Worm (Caenorhabditis elegans) whole organism, L1 larva: Measurements from ENCODE around the gene C05D9.7.

Experiments used
- C04F5.9 ChIP-seq: sonication (generic microtip); optimal IDR thresholded peaks from 2 replicates; lab custom pipeline; 2016; ENCODE audit warnings: missing genetic modification characterization, missing compliant biosample characterization
- F16B12.6 ChIP-seq: fragments of 150-350 bp; optimal IDR thresholded peaks from 2 replicates; lab custom pipeline; 2014; ENCODE audit warnings: missing biosample characterization, missing genetic modification characterization
- alr-1 ChIP-seq: fragments of 200-800 bp; sonication (Bioruptor generic); optimal IDR thresholded peaks from 2 replicates; lab custom pipeline; 2018; ENCODE audit warnings: borderline replicate concordance, mild to moderate bottlenecking, missing genetic modification characterization, missing compliant biosample characterization
- ama-1 ChIP-seq: fragments of 150-350 bp; optimal IDR thresholded peaks from 2 replicates; lab custom pipeline; 2014
- ceh-8 ChIP-seq: fragments of 200-800 bp; sonication (Bioruptor generic); optimal IDR thresholded peaks from 2 replicates; lab custom pipeline; 2018; ENCODE audit warnings: mild to moderate bottlenecking, missing genetic modification characterization, moderate library complexity, missing compliant biosample characterization
- dpl-1 ChIP-seq, 3 experiments: fragments of 150-350 bp in 2 of 3; sonication (generic microtip) in 1 of 3; optimal IDR thresholded peaks; 2 replicates each; lab custom pipeline; 2014 to 2017; ENCODE audit warnings: missing biosample characterization in 3 of 3, missing genetic modification characterization in 3 of 3, missing genetic modification reagents in 3 of 3
- dsc-1 ChIP-seq: sonication (generic microtip); optimal IDR thresholded peaks from 2 replicates; lab custom pipeline; 2016; ENCODE audit warnings: mild to moderate bottlenecking, missing genetic modification characterization, missing compliant biosample characterization
- elt-3 ChIP-seq, 6 experiments: fragments of 150-350 bp in 1 of 6; sonication (generic microtip); optimal IDR thresholded peaks; 2 replicates each; lab custom pipeline; 2017 to 2018; ENCODE audit warnings: missing biosample characterization in 6 of 6, missing genetic modification characterization in 6 of 6, inconsistent platforms in 1 of 6
- ets-5 ChIP-seq: fragments of 200-800 bp; sonication (Bioruptor generic); IDR thresholded peaks from 2 replicates; pipeline ENCODE4 v1.3.6; 2022; ENCODE audit warnings: missing genetic modification characterization, missing compliant biosample characterization
- fkh-10 ChIP-seq: sonication (generic microtip); optimal IDR thresholded peaks from 2 replicates; lab custom pipeline; 2017; ENCODE audit warnings: missing biosample characterization, missing genetic modification reagents, missing genetic modification characterization
- fkh-8 ChIP-seq: sonication (generic microtip); optimal IDR thresholded peaks from 2 replicates; lab custom pipeline; 2016; ENCODE audit warnings: mild to moderate bottlenecking, missing genetic modification characterization, missing compliant biosample characterization
- hlh-17 ChIP-seq: fragments of 200-800 bp; sonication (Bioruptor generic); optimal IDR thresholded peaks from 2 replicates; lab custom pipeline; 2018; ENCODE audit warnings: missing genetic modification characterization, mild to moderate bottlenecking, missing compliant biosample characterization, moderate library complexity, borderline replicate concordance
- hlh-4 ChIP-seq: sonication (generic microtip); optimal IDR thresholded peaks from 2 replicates; lab custom pipeline; 2016; ENCODE audit warnings: mild to moderate bottlenecking, missing genetic modification characterization, missing compliant biosample characterization
- jun-1 ChIP-seq: fragments of 150-350 bp; optimal IDR thresholded peaks from 2 replicates; lab custom pipeline; 2014; ENCODE audit warnings: missing biosample characterization, missing genetic modification reagents, missing genetic modification characterization
- lin-14 ChIP-seq: fragments of 200-800 bp; sonication (Bioruptor generic); optimal IDR thresholded peaks from 2 replicates; lab custom pipeline; 2018; ENCODE audit warnings: mild to moderate bottlenecking, missing genetic modification characterization, moderate library complexity, missing compliant biosample characterization
- lin-15B ChIP-seq: fragments of 150-350 bp; sonication (generic microtip); optimal IDR thresholded peaks from 3 replicates; lab custom pipeline; 2014; ENCODE audit warnings: missing biosample characterization, missing genetic modification characterization
- lin-35 ChIP-seq, 2 experiments: fragments of 150-350 bp; optimal IDR thresholded peaks; 2 replicates each; lab custom pipeline; 2014; ENCODE audit warnings: missing biosample characterization in 2 of 2, missing genetic modification characterization in 2 of 2, missing genetic modification reagents in 2 of 2
- lin-39 ChIP-seq: fragments of 150-350 bp; optimal IDR thresholded peaks from 2 replicates; lab custom pipeline; 2014; ENCODE audit warnings: missing biosample characterization, missing genetic modification reagents, missing genetic modification characterization
- lsy-2 ChIP-seq, 2 experiments: fragments of 150-350 bp; optimal IDR thresholded peaks; 2 replicates each; lab custom pipeline; 2014; ENCODE audit warnings: missing biosample characterization in 2 of 2, missing genetic modification characterization in 2 of 2
- mdl-1 ChIP-seq, 2 experiments: fragments of 150-350 bp; optimal IDR thresholded peaks; 2 replicates each; lab custom pipeline; 2014 to 2017; ENCODE audit warnings: missing biosample characterization in 2 of 2, missing genetic modification characterization in 2 of 2, inconsistent platforms in 1 of 2
- nhr-11 ChIP-seq: fragments of 150-350 bp; optimal IDR thresholded peaks from 2 replicates; lab custom pipeline; 2014; ENCODE audit warnings: missing biosample characterization, missing genetic modification characterization
- nhr-19 ChIP-seq: fragments of 200-800 bp; sonication (Bioruptor generic); conservative IDR thresholded peaks from 2 replicates; pipeline ENCODE4 v1.3.6; 2022; ENCODE audit warnings: missing genetic modification characterization, missing compliant biosample characterization
- nhr-20 ChIP-seq: sonication (generic microtip); optimal IDR thresholded peaks from 2 replicates; lab custom pipeline; 2016; ENCODE audit warnings: mild to moderate bottlenecking, missing genetic modification characterization, missing compliant biosample characterization
- nhr-47 ChIP-seq: sonication (generic microtip); optimal IDR thresholded peaks from 2 replicates; lab custom pipeline; 2016; ENCODE audit warnings: mild to moderate bottlenecking, missing genetic modification characterization, moderate library complexity, missing compliant biosample characterization
- nhr-71 ChIP-seq: sonication (generic microtip); optimal IDR thresholded peaks from 2 replicates; lab custom pipeline; 2016; ENCODE audit warnings: mild to moderate bottlenecking, missing genetic modification characterization, moderate library complexity, missing compliant biosample characterization
- nhr-77 ChIP-seq: fragments of 150-350 bp; optimal IDR thresholded peaks from 2 replicates; lab custom pipeline; 2014; ENCODE audit warnings: missing biosample characterization, missing genetic modification characterization
- pag-3 ChIP-seq: sonication (generic microtip); optimal IDR thresholded peaks from 2 replicates; lab custom pipeline; 2017; ENCODE audit warnings: missing genetic modification characterization, mild to moderate bottlenecking, missing compliant biosample characterization, antibody characterized with exemption, borderline replicate concordance; ENCODE audit not compliant: insufficient read depth
- pax-3 ChIP-seq: fragments of 200-800 bp; sonication (Bioruptor generic); optimal IDR thresholded peaks from 2 replicates; lab custom pipeline; 2018; ENCODE audit warnings: mild to moderate bottlenecking, missing genetic modification characterization, moderate library complexity, missing compliant biosample characterization
- rnt-1 ChIP-seq: sonication (generic microtip); optimal IDR thresholded peaks from 2 replicates; lab custom pipeline; 2016; ENCODE audit warnings: mild to moderate bottlenecking, missing genetic modification characterization, moderate library complexity, missing compliant biosample characterization
- skn-1 ChIP-seq: fragments of 150-350 bp; optimal IDR thresholded peaks from 2 replicates; lab custom pipeline; 2014; ENCODE audit warnings: missing biosample characterization, missing genetic modification characterization
- snpc-4 ChIP-seq: fragments of 150-350 bp; optimal IDR thresholded peaks from 2 replicates; lab custom pipeline; 2014; ENCODE audit warnings: missing biosample characterization, missing genetic modification characterization
- snu-23 ChIP-seq: sonication (generic microtip); optimal IDR thresholded peaks from 2 replicates; lab custom pipeline; 2016; ENCODE audit warnings: missing genetic modification characterization, missing compliant biosample characterization
- swsn-7 ChIP-seq: sonication (generic microtip); optimal IDR thresholded peaks from 2 replicates; lab custom pipeline; 2016; ENCODE audit warnings: missing genetic modification characterization, missing compliant biosample characterization
- tlp-1 ChIP-seq: fragments of 150-350 bp; optimal IDR thresholded peaks from 2 replicates; lab custom pipeline; 2014; ENCODE audit warnings: missing biosample characterization, missing genetic modification characterization
- unc-130 ChIP-seq: fragments of 150-350 bp; optimal IDR thresholded peaks from 2 replicates; lab custom pipeline; 2017; ENCODE audit warnings: missing biosample characterization, missing genetic modification characterization, inconsistent platforms
- unc-98 ChIP-seq: fragments of 200-800 bp; sonication (Bioruptor generic); IDR thresholded peaks from 2 replicates; pipeline ENCODE4 v1.3.6; 2022; ENCODE audit warnings: missing genetic modification characterization, missing compliant biosample characterization
- zag-1 ChIP-seq: fragments of 150-350 bp; optimal IDR thresholded peaks from 2 replicates; lab custom pipeline; 2014; ENCODE audit warnings: missing biosample characterization, missing genetic modification characterization
- ztf-11 ChIP-seq, 2 experiments: sonication (generic microtip); optimal IDR thresholded peaks; 2 replicates each; lab custom pipeline; 2016 to 2017; ENCODE audit warnings: missing genetic modification characterization in 2 of 2, missing biosample characterization in 1 of 2, missing compliant biosample characterization in 1 of 2

Gene C05D9.7

ce11 chrX:1081927-1082326 is 37.3 kb downstream of the C05D9.7 start:
- peak; percentile 17; the same call in 1 of the 2 replicates for TF ChIP-seq nhr-19 (GFP tag; lab: Robert Waterston, UW)
- no peak for TF ChIP-seq C04F5.9
- peak; percentile 63 for TF ChIP-seq lin-14 (GFP tag; lab: Kevin White, UChicago)
- TF ChIP-seq lin-15B (tag; lab: Kevin White, UChicago), result no peak
- TF ChIP-seq snpc-4 (tag; lab: Kevin White, UChicago), result no peak
- TF ChIP-seq lsy-2 (tag; optimal IDR thresholded peaks at IDR 0.05; lab: Kevin White, UChicago), result peak in 1 of 2 experiments; percentile 10
- no peak for TF ChIP-seq F16B12.6 (tag; lab: Kevin White, UChicago)
- TF ChIP-seq dsc-1 (tag; lab: Kevin White, UChicago), result peak; percentile 44
- peak; percentile 17 for TF ChIP-seq nhr-71 (tag; lab: Kevin White, UChicago)
- no peak for TF ChIP-seq alr-1 (tag; lab: Kevin White, UChicago)
- TF ChIP-seq ama-1, result no peak
- TF ChIP-seq ets-5 (GFP tag; lab: Robert Waterston, UW), result no peak
- no peak for TF ChIP-seq hlh-4
- peak in 1 of 2 experiments; percentile 2 for TF ChIP-seq mdl-1 (tag; optimal IDR thresholded peaks at IDR 0.05; lab: Kevin White, UChicago)
- TF ChIP-seq rnt-1 (tag; lab: Kevin White, UChicago), result peak; percentile 59
- no peak for TF ChIP-seq ztf-11 (tag; optimal IDR thresholded peaks at IDR 0.05; lab: Kevin White, UChicago)
- TF ChIP-seq pax-3 (tag; lab: Kevin White, UChicago), result no peak
- peak; percentile 7 for TF ChIP-seq snu-23 (GFP tag; lab: Kevin White, UChicago)
- no peak for TF ChIP-seq lin-39 (tag; lab: Kevin White, UChicago)
- peak; percentile 16 for TF ChIP-seq skn-1 (tag; lab: Kevin White, UChicago)

- TF ChIP-seq elt-3 (tag; optimal IDR thresholded peaks at IDR 0.05; lab: Kevin White, UChicago) (no peak), nhr-19 (GFP tag; lab: Robert Waterston, UW) (no peak), lsy-2 (tag; optimal IDR thresholded peaks at IDR 0.05; lab: Kevin White, UChicago) (peak in 1 of 2 experiments; percentile 24), nhr-47 (tag; lab: Kevin White, UChicago) (no peak), unc-98 (GFP tag; lab: Robert Waterston, UW) (no peak), lin-35 (GFP tag; optimal IDR thresholded peaks at IDR 0.05; lab: Kevin White, UChicago) (no peak), unc-130 (tag; lab: Kevin White, UChicago) (no peak), nhr-20 (tag; lab: Kevin White, UChicago) (no peak), nhr-71 (tag; lab: Kevin White, UChicago) (peak; percentile 45), nhr-77 (tag; lab: Kevin White, UChicago) (no peak), nhr-11 (tag; lab: Kevin White, UChicago) (no peak), dsc-1 (tag; lab: Kevin White, UChicago) (peak; percentile 1), fkh-10 (GFP tag; lab: Kevin White, UChicago) (no peak), lin-14 (GFP tag; lab: Kevin White, UChicago) (peak; percentile 34), lin-15B (tag; lab: Kevin White, UChicago) (no peak), dpl-1 (GFP tag; optimal IDR thresholded peaks at IDR 0.05; lab: Kevin White, UChicago) (no peak), tlp-1 (no peak), fkh-8 (tag; lab: Kevin White, UChicago) (no peak), skn-1 (tag; lab: Kevin White, UChicago) (peak; percentile 74), rnt-1 (tag; lab: Kevin White, UChicago) (peak; percentile 27), ceh-8 (GFP tag; lab: Kevin White, UChicago) (no peak), jun-1 (tag; lab: Kevin White, UChicago) (no peak), pag-3 (tag; lab: Kevin White, UChicago) (peak; percentile 35), hlh-17 (GFP tag; lab: Kevin White, UChicago) (no peak)
These were observed 38.7 kb downstream of the C05D9.7 start, which contains the start of gene pfn-3 for ce11 chrX:1080549-1080948. Gene pfn-3, minus strand, starts transcription at chrX:1080649.

ce11 chrX:1072152-1072551 is 47.1 kb downstream of the C05D9.7 start, which contains the start of gene lim-6:
Gene lim-6, plus strand, starts transcription at chrX:1072452.
- TF ChIP-seq zag-1 (tag; lab: Kevin White, UChicago), result no peak
- TF ChIP-seq swsn-7, result no peak
- no peak for TF ChIP-seq nhr-20 (tag; lab: Kevin White, UChicago)
- no peak for TF ChIP-seq fkh-8 (tag; lab: Kevin White, UChicago)
- TF ChIP-seq C04F5.9, result no peak
- no peak for TF ChIP-seq unc-98 (GFP tag; lab: Robert Waterston, UW)
